Fruit fly (Drosophila melanogaster): ENCODE data around the gene MED19.

Gene MED19

DNA sequence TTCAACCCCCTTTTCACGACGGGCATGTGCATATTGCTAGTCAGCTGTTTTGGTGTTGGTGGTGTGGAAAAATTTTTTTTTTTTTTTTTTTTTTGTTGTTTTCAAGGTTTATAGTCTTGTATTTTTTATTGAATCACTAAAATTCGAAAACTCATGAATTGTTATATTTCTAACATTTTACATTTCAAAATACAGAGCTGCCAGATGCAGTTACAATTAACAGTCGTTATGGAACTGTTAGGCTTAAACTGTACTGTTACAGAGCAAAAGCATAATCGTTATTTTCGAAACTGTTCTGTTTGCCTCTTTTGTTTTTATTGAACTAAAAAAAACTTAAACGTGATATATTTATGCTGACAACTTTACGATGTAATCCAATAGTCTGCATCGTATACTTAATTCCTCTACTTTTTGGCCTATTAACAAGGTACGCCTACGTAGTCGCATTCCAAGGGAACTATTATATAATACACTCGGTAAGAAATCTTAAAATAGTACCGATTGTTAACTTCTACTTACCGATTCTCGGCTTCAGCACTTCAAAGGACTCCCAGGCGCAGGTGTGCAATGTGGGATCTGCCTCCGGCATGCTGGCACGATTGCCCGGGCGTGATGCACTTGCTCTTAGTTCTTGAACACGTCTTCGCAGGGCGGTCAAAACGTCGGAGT lies 39.8 kb downstream of the MED19 start, which contains the start of gene CG32187:
CG32187 (minus strand) TSS at position 9 of the 669 bp plus-strand sequence.
- no peak for TF ChIP-seq gl (tag; optimal IDR thresholded peaks at IDR 0.05)
- TF ChIP-seq Snoo (tag; optimal IDR thresholded peaks at IDR 0.05) = no peak
- no peak for TF ChIP-seq CG10348 (GFP tag; IDR thresholded peaks at IDR 0.05)
- TF ChIP-seq CG17806 (tag; optimal IDR thresholded peaks at IDR 0.05) = no peak
- TF ChIP-seq D1 (tag; optimal IDR thresholded peaks at IDR 0.05) = no peak
- TF ChIP-seq CG8301 (tag; optimal IDR thresholded peaks at IDR 0.05) = no peak

DNA sequence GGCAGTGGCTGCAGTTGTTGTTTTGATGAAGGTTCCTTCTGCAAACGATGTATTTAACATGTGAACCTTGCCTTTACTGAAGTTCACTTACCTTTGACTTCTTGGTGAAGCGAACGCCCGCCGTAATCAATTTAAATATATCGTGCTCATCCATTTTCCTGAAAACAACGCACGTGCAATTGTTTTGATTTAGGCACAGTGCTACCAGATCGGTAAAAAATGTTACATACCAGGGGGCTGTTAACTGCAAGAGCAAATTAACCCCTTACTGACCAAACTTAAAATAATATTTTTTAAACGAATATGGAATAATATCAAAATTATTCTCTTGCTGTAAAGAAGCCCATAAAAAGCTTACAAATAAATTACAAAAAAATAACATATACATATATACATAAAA lies 41.8 kb downstream of the MED19 start, which contains the start of gene ais:
ais (minus strand) TSS at position 205 of the 400 bp plus-strand sequence.
- no peak for TF ChIP-seq EcR (GFP tag; optimal IDR thresholded peaks at IDR 0.05)
- no peak for TF ChIP-seq CG13204 (GFP tag; optimal IDR thresholded peaks at IDR 0.05)

DNA sequence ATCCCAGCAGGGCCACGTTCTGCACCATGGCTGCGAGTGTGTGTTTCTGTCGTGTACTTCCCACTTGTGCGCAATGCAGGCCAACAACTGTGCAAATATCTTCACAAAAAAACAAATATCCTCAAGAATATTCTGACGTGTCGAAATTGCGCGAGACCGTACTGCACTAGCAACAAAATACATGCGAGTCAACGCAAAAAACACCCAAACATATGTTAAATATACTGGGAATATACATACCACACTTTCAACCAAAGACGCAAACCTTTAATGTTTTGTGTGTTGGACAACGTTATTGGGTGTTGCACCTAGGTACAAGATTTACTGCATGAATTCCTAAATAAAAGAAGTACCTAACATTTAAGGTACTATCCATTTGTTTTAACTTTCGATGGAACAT lies 44.2 kb downstream of the MED19 start, which contains the start of gene NUCB1:
NUCB1 (minus strand) TSS at position 173 of the 400 bp plus-strand sequence.
- no peak for TF ChIP-seq CG8159 (tag; optimal IDR thresholded peaks at IDR 0.05)
- no peak for TF ChIP-seq gl (tag; optimal IDR thresholded peaks at IDR 0.05)
- TF ChIP-seq D1 (tag; optimal IDR thresholded peaks at IDR 0.05) = no peak
- TF ChIP-seq CG15710 (tag; optimal IDR thresholded peaks at IDR 0.05) = no peak
- no peak for TF ChIP-seq CG13204 (GFP tag; optimal IDR thresholded peaks at IDR 0.05)
- no peak for TF ChIP-seq Pif1B (GFP tag; optimal IDR thresholded peaks at IDR 0.05)
- no peak for TF ChIP-seq Snoo (tag; optimal IDR thresholded peaks at IDR 0.05)
- TF ChIP-seq Ets98B (GFP tag; IDR thresholded peaks at IDR 0.05) = no peak
- TF ChIP-seq CG12605 (GFP tag; IDR thresholded peaks at IDR 0.05) = no peak
- TF ChIP-seq CG34367 (tag; optimal IDR thresholded peaks at IDR 0.05) = no peak
- TF ChIP-seq CG9948 (tag; optimal IDR thresholded peaks at IDR 0.05) = no peak
- no peak for TF ChIP-seq CG17806 (tag; optimal IDR thresholded peaks at IDR 0.05)
- no peak for TF ChIP-seq CG4496 (GFP tag; IDR thresholded peaks at IDR 0.05)
- TF ChIP-seq CG32121 (GFP tag; IDR thresholded peaks at IDR 0.05) = no peak
- TF ChIP-seq rn (GFP tag; IDR thresholded peaks at IDR 0.05) = no peak
- TF ChIP-seq CG14655 (GFP tag; optimal IDR thresholded peaks at IDR 0.05) = no peak
- no peak for TF ChIP-seq CG10348 (GFP tag; IDR thresholded peaks at IDR 0.05)
- TF ChIP-seq fd96Ca (GFP tag; IDR thresholded peaks at IDR 0.05) = no peak
- TF ChIP-seq CG8301 (tag; optimal IDR thresholded peaks at IDR 0.05) = no peak
- TF ChIP-seq Pif1A (GFP tag; optimal IDR thresholded peaks at IDR 0.05) = no peak

DNA sequence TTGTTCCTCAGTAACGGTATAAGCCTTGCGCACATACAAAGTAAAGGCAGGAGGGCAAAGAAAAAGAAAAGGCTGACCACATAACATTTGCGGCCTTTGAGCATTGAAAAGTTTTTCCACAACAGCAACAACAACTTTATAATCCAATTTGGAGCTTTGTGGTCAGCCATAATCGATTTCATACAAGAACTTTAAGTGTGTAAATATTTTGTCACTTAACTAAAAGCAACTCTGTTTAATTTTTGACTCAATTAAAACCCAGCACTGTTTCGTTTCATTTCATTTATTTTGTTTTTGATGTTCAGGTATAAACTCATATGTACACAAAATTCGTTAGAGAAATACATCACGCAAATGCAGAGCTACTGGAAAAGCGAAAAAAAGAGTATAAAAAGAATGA lies 48.8 kb downstream of the MED19 start, which contains the start of gene CG42816:
CG42816 (minus strand) TSS at position 101 of the 400 bp plus-strand sequence.
- TF ChIP-seq CG4496 (GFP tag; IDR thresholded peaks at IDR 0.05) (no peak), rn (GFP tag; IDR thresholded peaks at IDR 0.05) (no peak), Ets98B (GFP tag; IDR thresholded peaks at IDR 0.05) (no peak), CG15710 (tag; optimal IDR thresholded peaks at IDR 0.05) (no peak), CG12605 (GFP tag; IDR thresholded peaks at IDR 0.05) (no peak), CG9948 (tag; optimal IDR thresholded peaks at IDR 0.05) (no peak), CG13204 (GFP tag; optimal IDR thresholded peaks at IDR 0.05) (no peak), CG17806 (tag; optimal IDR thresholded peaks at IDR 0.05) (no peak), CG14655 (GFP tag; optimal IDR thresholded peaks at IDR 0.05) (no peak), fd96Ca (GFP tag; IDR thresholded peaks at IDR 0.05) (no peak), Snoo (tag; optimal IDR thresholded peaks at IDR 0.05) (no peak), EcR (GFP tag; optimal IDR thresholded peaks at IDR 0.05) (no peak), CG8159 (tag; optimal IDR thresholded peaks at IDR 0.05) (no peak), CG10348 (GFP tag; IDR thresholded peaks at IDR 0.05) (no peak)

Data from whole organism, pupa.